Fruit fly (Drosophila melanogaster) whole organism, prepupa: ENCODE measurements around the gene CG13607.

Experiments used
- CG10631 ChIP-seq: fragments of 200-800 bp; sonication (Bioruptor generic); optimal IDR thresholded peaks from 2 replicates; lab custom pipeline; 2016; ENCODE audit warnings: missing biosample characterization, missing genetic modification characterization
- CG11294 ChIP-seq: fragments of 200-800 bp; sonication (Bioruptor generic); IDR thresholded peaks from 2 replicates; pipeline ENCODE4 v1.3.6; 2022; ENCODE audit warnings: missing biosample characterization, missing genetic modification characterization
- CG11762 ChIP-seq: fragments of 200-800 bp; sonication (Bioruptor generic); optimal IDR thresholded peaks from 3 replicates; lab custom pipeline; 2016; ENCODE audit warnings: missing biosample characterization, missing genetic modification characterization; ENCODE audit not compliant: insufficient read depth
- CG11902 ChIP-seq: fragments of 200-800 bp; sonication (Bioruptor generic); optimal IDR thresholded peaks from 3 replicates; lab custom pipeline; 2016; ENCODE audit warnings: missing biosample characterization, missing genetic modification characterization
- CG15336 ChIP-seq: fragments of 200-800 bp; sonication (Bioruptor generic); IDR thresholded peaks from 2 replicates; pipeline ENCODE4 v1.3.6; 2022; ENCODE audit warnings: missing biosample characterization, missing genetic modification characterization
- CG1621 ChIP-seq: fragments of 200-800 bp; sonication (Bioruptor generic); optimal IDR thresholded peaks from 3 replicates; lab custom pipeline; 2018; ENCODE audit warnings: missing biosample characterization, mild to moderate bottlenecking, missing genetic modification characterization
- CG31627 ChIP-seq: fragments of 200-800 bp; sonication (Bioruptor generic); optimal IDR thresholded peaks from 3 replicates; lab custom pipeline; 2016; ENCODE audit warnings: missing biosample characterization, missing genetic modification characterization
- CG32006 ChIP-seq: fragments of 200-800 bp; sonication (Bioruptor generic); optimal IDR thresholded peaks from 3 replicates; lab custom pipeline; 2017; ENCODE audit warnings: missing biosample characterization, mild to moderate bottlenecking, missing genetic modification characterization
- CG34406 ChIP-seq: fragments of 200-800 bp; sonication (Bioruptor generic); optimal IDR thresholded peaks from 3 replicates; lab custom pipeline; 2016; ENCODE audit warnings: missing biosample characterization, missing genetic modification characterization
- CG3919 ChIP-seq: fragments of 200-800 bp; sonication (Bioruptor generic); optimal IDR thresholded peaks from 3 replicates; lab custom pipeline; 2016; ENCODE audit warnings: missing biosample characterization, missing genetic modification characterization
- CG4318 ChIP-seq: fragments of 200-800 bp; sonication (Bioruptor generic); optimal IDR thresholded peaks from 3 replicates; lab custom pipeline; 2017; ENCODE audit warnings: missing biosample characterization, mild to moderate bottlenecking, missing genetic modification characterization
- CG6163 ChIP-seq: fragments of 200-800 bp; sonication (Bioruptor generic); IDR thresholded peaks from 3 replicates; pipeline ENCODE4 v1.3.6; 2022; ENCODE audit warnings: missing biosample characterization, missing genetic modification characterization
- CG6276 ChIP-seq: fragments of 200-800 bp; sonication (Bioruptor generic); optimal IDR thresholded peaks from 2 replicates; lab custom pipeline; 2017; ENCODE audit warnings: missing biosample characterization, mild to moderate bottlenecking, missing genetic modification characterization
- CG6808 ChIP-seq: fragments of 200-800 bp; sonication (Bioruptor generic); optimal IDR thresholded peaks from 3 replicates; lab custom pipeline; 2017; ENCODE audit warnings: missing biosample characterization, missing genetic modification characterization, mild to moderate bottlenecking, moderate library complexity, missing genetic modification reagents
- CG6854 ChIP-seq: fragments of 200-800 bp; sonication (Bioruptor generic); optimal IDR thresholded peaks from 2 replicates; lab custom pipeline; 2017; ENCODE audit warnings: missing biosample characterization, mild to moderate bottlenecking, missing genetic modification characterization
- CG7368 ChIP-seq: fragments of 200-800 bp; sonication (Bioruptor generic); optimal IDR thresholded peaks from 3 replicates; lab custom pipeline; 2016; ENCODE audit warnings: missing biosample characterization, missing genetic modification characterization
- CG8119 ChIP-seq: fragments of 200-800 bp; sonication (Bioruptor generic); IDR thresholded peaks from 3 replicates; pipeline ENCODE4 v1.3.6; 2022; ENCODE audit warnings: missing biosample characterization, missing genetic modification characterization
- CG8632 ChIP-seq: fragments of 200-800 bp; sonication (Bioruptor generic); optimal IDR thresholded peaks from 3 replicates; lab custom pipeline; 2016; ENCODE audit warnings: missing biosample characterization, missing genetic modification characterization
- CG9139 ChIP-seq: fragments of 200-800 bp; sonication (Bioruptor generic); optimal IDR thresholded peaks from 3 replicates; lab custom pipeline; 2017; ENCODE audit warnings: missing biosample characterization, mild to moderate bottlenecking, missing genetic modification characterization
- Eip75B ChIP-seq: fragments of 200-800 bp; sonication (Bioruptor generic); optimal IDR thresholded peaks from 3 replicates; lab custom pipeline; 2016; ENCODE audit warnings: missing biosample characterization, missing genetic modification characterization
- Eip78C ChIP-seq: fragments of 200-800 bp; sonication (Bioruptor generic); peaks from one replicate; lab custom pipeline; 2016; ENCODE audit warnings: missing biosample characterization, missing genetic modification characterization
- Eip93F ChIP-seq: fragments of 200-800 bp; sonication (Bioruptor generic); optimal IDR thresholded peaks from 2 replicates; lab custom pipeline; 2016; ENCODE audit warnings: missing biosample characterization, mild to moderate bottlenecking, missing genetic modification characterization
- Ets21C ChIP-seq: fragments of 200-800 bp; sonication (Bioruptor generic); optimal IDR thresholded peaks from 3 replicates; lab custom pipeline; 2016; ENCODE audit warnings: missing biosample characterization, missing genetic modification characterization
- Ets96B ChIP-seq: fragments of 200-800 bp; optimal IDR thresholded peaks from 2 replicates; lab custom pipeline; 2019; ENCODE audit warnings: missing biosample characterization, mild to moderate bottlenecking, missing genetic modification characterization, moderate library complexity
- Gug ChIP-seq: fragments of 200-800 bp; sonication (Bioruptor generic); IDR thresholded peaks from 2 replicates; pipeline ENCODE4 v1.3.6; 2022; ENCODE audit warnings: missing biosample characterization, missing genetic modification characterization
- Hr39 ChIP-seq: fragments of 200-800 bp; sonication (Bioruptor generic); optimal IDR thresholded peaks from 2 replicates; lab custom pipeline; 2016; ENCODE audit warnings: missing biosample characterization, missing genetic modification characterization
- Hr4 ChIP-seq: fragments of 200-800 bp; sonication (Bioruptor generic); optimal IDR thresholded peaks from 3 replicates; lab custom pipeline; 2016; ENCODE audit warnings: missing biosample characterization, missing genetic modification characterization
- Lpt ChIP-seq: fragments of 200-800 bp; sonication (Bioruptor generic); optimal IDR thresholded peaks from 3 replicates; lab custom pipeline; 2016; ENCODE audit warnings: missing biosample characterization, missing genetic modification characterization
- Met ChIP-seq: fragments of 200-800 bp; sonication (Bioruptor generic); optimal IDR thresholded peaks from 3 replicates; lab custom pipeline; 2016; ENCODE audit warnings: missing biosample characterization, missing genetic modification characterization
- OdsH ChIP-seq: fragments of 200-800 bp; sonication (Bioruptor generic); optimal IDR thresholded peaks from 3 replicates; lab custom pipeline; 2016; ENCODE audit warnings: missing biosample characterization, missing genetic modification characterization
- Smox ChIP-seq: fragments of 200-800 bp; sonication (Bioruptor generic); optimal IDR thresholded peaks from 3 replicates; lab custom pipeline; 2016; ENCODE audit warnings: missing biosample characterization, missing genetic modification characterization
- Sox15 ChIP-seq: fragments of 200-800 bp; sonication (Bioruptor generic); optimal IDR thresholded peaks from 3 replicates; lab custom pipeline; 2016; ENCODE audit warnings: missing biosample characterization, missing genetic modification characterization
- achi ChIP-seq: fragments of 200-800 bp; sonication (Bioruptor generic); optimal IDR thresholded peaks from 3 replicates; lab custom pipeline; 2016; ENCODE audit warnings: missing biosample characterization, missing genetic modification characterization
- acj6 ChIP-seq: fragments of 200-800 bp; sonication (Bioruptor generic); optimal IDR thresholded peaks from 3 replicates; lab custom pipeline; 2016; ENCODE audit warnings: missing biosample characterization, missing genetic modification characterization
- cyc ChIP-seq: fragments of 200-800 bp; sonication (Bioruptor generic); optimal IDR thresholded peaks from 3 replicates; lab custom pipeline; 2016; ENCODE audit warnings: missing biosample characterization, missing genetic modification characterization
- dac ChIP-seq: fragments of 200-800 bp; sonication (Bioruptor generic); optimal IDR thresholded peaks from 2 replicates; lab custom pipeline; 2017; ENCODE audit warnings: missing biosample characterization, mild to moderate bottlenecking, missing genetic modification characterization
- dsx ChIP-seq: fragments of 200-800 bp; optimal IDR thresholded peaks from 3 replicates; lab custom pipeline; 2019; ENCODE audit warnings: missing biosample characterization, mild to moderate bottlenecking, missing genetic modification characterization, moderate library complexity; ENCODE audit not compliant: poor library complexity, severe bottlenecking
- eg ChIP-seq: fragments of 200-800 bp; sonication (Bioruptor generic); IDR thresholded peaks from 3 replicates; pipeline ENCODE4 v1.3.6; 2022; ENCODE audit warnings: missing biosample characterization, missing genetic modification characterization
- esn ChIP-seq: fragments of 200-800 bp; sonication (Bioruptor generic); optimal IDR thresholded peaks from 2 replicates; lab custom pipeline; 2016; ENCODE audit warnings: missing biosample characterization, mild to moderate bottlenecking, missing genetic modification characterization, moderate library complexity
- fd59A ChIP-seq: fragments of 200-800 bp; sonication (Bioruptor generic); optimal IDR thresholded peaks from 2 replicates; lab custom pipeline; 2017; ENCODE audit warnings: missing biosample characterization, mild to moderate bottlenecking, missing genetic modification characterization, missing genetic modification reagents
- fd85E ChIP-seq: fragments of 200-800 bp; sonication (Bioruptor generic); optimal IDR thresholded peaks from 3 replicates; lab custom pipeline; 2016; ENCODE audit warnings: missing biosample characterization, missing genetic modification characterization
- lz ChIP-seq: fragments of 200-800 bp; sonication (Bioruptor generic); optimal IDR thresholded peaks from 3 replicates; lab custom pipeline; 2016; ENCODE audit warnings: missing biosample characterization, missing genetic modification characterization
- net ChIP-seq: fragments of 200-800 bp; sonication (Bioruptor generic); optimal IDR thresholded peaks from 3 replicates; lab custom pipeline; 2016; ENCODE audit warnings: missing biosample characterization, missing genetic modification characterization
- spab ChIP-seq: fragments of 200-800 bp; sonication (Bioruptor generic); optimal IDR thresholded peaks from 2 replicates; lab custom pipeline; 2017; ENCODE audit warnings: missing biosample characterization, mild to moderate bottlenecking, missing genetic modification characterization, missing genetic modification reagents
- ss ChIP-seq, 2 experiments: fragments of 200-800 bp; sonication (Bioruptor generic); optimal IDR thresholded peaks; 2 replicates in 1 of 2; 3 replicates in 1 of 2; lab custom pipeline; 2017 to 2018; ENCODE audit warnings: mild to moderate bottlenecking in 2 of 2, missing biosample characterization in 2 of 2, missing genetic modification characterization in 2 of 2, moderate library complexity in 1 of 2
- svp ChIP-seq: fragments of 200-800 bp; sonication (Bioruptor generic); peaks from one replicate; lab custom pipeline; 2016; ENCODE audit warnings: missing biosample characterization, missing genetic modification characterization
- topi ChIP-seq: fragments of 200-800 bp; sonication (Bioruptor generic); optimal IDR thresholded peaks from 3 replicates; lab custom pipeline; 2016; ENCODE audit warnings: missing biosample characterization, missing genetic modification characterization
- vri ChIP-seq: fragments of 200-800 bp; sonication (Bioruptor generic); optimal IDR thresholded peaks from 3 replicates; lab custom pipeline; 2016; ENCODE audit warnings: missing biosample characterization, mild to moderate bottlenecking, missing genetic modification characterization

The CG13607 gene

DNA sequence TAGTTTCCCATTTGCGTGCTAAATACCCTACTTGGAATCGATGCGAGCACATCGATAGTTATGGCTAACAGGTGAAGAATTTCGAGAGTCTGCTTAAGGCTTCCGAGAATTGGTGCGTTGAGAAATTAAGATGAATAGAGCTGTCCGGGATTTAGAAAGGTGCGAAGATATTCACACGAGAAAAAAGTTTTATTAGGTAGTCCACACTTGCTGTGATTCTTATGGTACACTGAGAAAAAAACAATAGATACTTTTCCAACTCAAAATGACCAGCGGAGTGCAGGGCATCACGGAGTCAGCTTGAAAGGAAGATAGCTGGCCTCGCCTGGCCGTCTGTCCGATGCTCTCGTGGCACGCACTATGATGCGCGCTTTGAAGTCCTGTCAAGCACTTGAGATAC is 28.4 kb upstream of the CG13607 start (continued):
- TF ChIP-seq CG6808 (GFP tag; lab: Kevin White, UChicago) (peak; percentile 80), eg (GFP tag; lab: Robert Waterston, UW) (peak; percentile 69), dsx (GFP tag; lab: Kevin White, UChicago) (peak; percentile 60), Met (GFP tag; lab: Kevin White, UChicago) (peak; percentile 57), CG6163 (GFP tag; lab: Robert Waterston, UW) (peak; percentile 56; the same call in 2 of the 3 replicates), CG6276 (GFP tag; lab: Kevin White, UChicago) (peak; percentile 78), dac (GFP tag; lab: Kevin White, UChicago) (peak; percentile 66), Eip78C (GFP tag; lab: Kevin White, UChicago) (peak; percentile 93), esn (GFP tag; lab: Kevin White, UChicago) (peak; percentile 68), svp (GFP tag; lab: Kevin White, UChicago) (peak; percentile 80), CG31627 (peak; percentile 44), ss (GFP tag; optimal IDR thresholded peaks at IDR 0.05; lab: Kevin White, UChicago) (peak; percentile 72 to 95), Gug (GFP tag; lab: Robert Waterston, UW) (peak; percentile 57), CG9139 (GFP tag; lab: Kevin White, UChicago) (peak; percentile 7), Smox (GFP tag; lab: Kevin White, UChicago) (peak; percentile 0), CG11902 (GFP tag; lab: Kevin White, UChicago) (no peak), Eip93F (GFP tag; lab: Kevin White, UChicago) (no peak), CG3919 (peak; percentile 77), CG32006 (GFP tag; lab: Kevin White, UChicago) (peak; percentile 89), cyc (peak; percentile 48), Ets21C (GFP tag; lab: Kevin White, UChicago) (peak; percentile 11), net (GFP tag; lab: Kevin White, UChicago) (peak; percentile 60), Hr39 (peak; percentile 58), spab (peak; percentile 70), CG10631 (GFP tag; lab: Kevin White, UChicago) (peak; percentile 79), CG34406 (GFP tag; lab: Kevin White, UChicago) (peak; percentile 3), Sox15 (GFP tag; lab: Kevin White, UChicago) (no peak), OdsH (GFP tag; lab: Kevin White, UChicago) (peak; percentile 68), acj6 (peak; percentile 67), Eip75B (GFP tag; lab: Kevin White, UChicago) (peak; percentile 78)
- TF ChIP-seq, all 60 proteins: peak for 50

DNA sequence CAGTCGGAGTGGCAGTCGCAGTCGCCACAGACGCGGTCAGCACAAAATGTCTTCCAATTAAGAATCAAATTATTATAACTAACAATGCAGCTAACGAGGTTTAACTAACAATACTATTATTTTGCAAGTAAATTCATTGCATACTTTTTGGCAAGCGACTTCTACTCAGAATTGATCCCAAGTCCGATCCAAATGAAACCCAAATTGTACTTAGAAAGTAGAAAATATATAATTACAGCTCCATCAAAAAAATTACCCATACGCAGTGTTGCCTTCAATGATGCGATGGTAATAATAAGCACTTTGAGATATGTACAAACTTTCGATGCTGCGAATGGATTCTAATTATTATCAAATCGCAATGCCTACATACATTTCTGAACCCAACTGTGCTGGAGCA is 27.7 kb upstream of the CG13607 start:
- TF ChIP-seq svp (GFP tag; lab: Kevin White, UChicago) = peak; percentile 79
- TF ChIP-seq Smox (GFP tag; lab: Kevin White, UChicago) = peak; percentile 34
- peak; percentile 44 for TF ChIP-seq CG7368 (GFP tag; lab: Kevin White, UChicago)
- TF ChIP-seq esn (GFP tag; lab: Kevin White, UChicago) = peak; percentile 59
- peak; percentile 48 for TF ChIP-seq topi (GFP tag; lab: Kevin White, UChicago)
- TF ChIP-seq CG32006 (GFP tag; lab: Kevin White, UChicago) = peak; percentile 75
- peak; percentile 71 for TF ChIP-seq Hr4
- TF ChIP-seq Lpt (GFP tag; lab: Kevin White, UChicago) = no peak
- peak; percentile 58 for TF ChIP-seq Ets96B (tag; lab: Kevin White, UChicago)
- no peak for TF ChIP-seq CG11294
- TF ChIP-seq CG6854 (GFP tag; lab: Kevin White, UChicago) = no peak
- TF ChIP-seq CG8632 (GFP tag; lab: Kevin White, UChicago) = peak; percentile 45
- TF ChIP-seq CG11902 (GFP tag; lab: Kevin White, UChicago) = no peak
- peak; percentile 20 for TF ChIP-seq cyc
- peak; percentile 64; the same call in 2 of the 3 replicates for TF ChIP-seq CG8119 (GFP tag; lab: Robert Waterston, UW)
- TF ChIP-seq Ets21C (GFP tag; lab: Kevin White, UChicago) = no peak
- TF ChIP-seq CG6808 (GFP tag; lab: Kevin White, UChicago) = peak; percentile 68
- TF ChIP-seq Eip78C (GFP tag; lab: Kevin White, UChicago) = peak; percentile 90
- TF ChIP-seq vri = no peak
- TF ChIP-seq Gug (GFP tag; lab: Robert Waterston, UW) = no peak
- TF ChIP-seq CG11762 (GFP tag; lab: Kevin White, UChicago) = peak; percentile 22
- TF ChIP-seq eg (GFP tag; lab: Robert Waterston, UW) = 0 out of 3 replicates have a peak, but pooled peaks have one; percentile 8
- no peak for TF ChIP-seq fd85E (GFP tag; lab: Kevin White, UChicago)
- peak; percentile 53 for TF ChIP-seq CG4318
- no peak for TF ChIP-seq CG1621 (tag; lab: Kevin White, UChicago)
- peak; percentile 50 for TF ChIP-seq achi (GFP tag; lab: Kevin White, UChicago)
- peak; percentile 61 for TF ChIP-seq CG10631 (GFP tag; lab: Kevin White, UChicago)
- peak; percentile 60 for TF ChIP-seq CG3919
- peak; percentile 61 for TF ChIP-seq fd59A
- no peak for TF ChIP-seq Eip93F (GFP tag; lab: Kevin White, UChicago)
- TF ChIP-seq CG15336 = peak; percentile 36
- TF ChIP-seq lz (GFP tag; lab: Kevin White, UChicago) = peak; percentile 51
- peak; percentile 31 for TF ChIP-seq dac (GFP tag; lab: Kevin White, UChicago)
